Fruit fly (Drosophila melanogaster): ENCODE data around the gene TfIIFalpha.
A peak's percentile ranks its signal among the peaks of the same experiment; 100 is the strongest.

The TfIIFalpha gene

dm6 chr3R:6416242-6416641, 36.0 kb downstream of the TfIIFalpha start (continued):
- no peak for TF ChIP-seq CG7271 (tag; optimal IDR thresholded peaks at IDR 0.05)
- TF ChIP-seq chm (GFP tag; IDR thresholded peaks at IDR 0.05) = peak; percentile 86
- TF ChIP-seq da (GFP tag; optimal IDR thresholded peaks at IDR 0.05) = no peak
- peak; percentile 74 for TF ChIP-seq CG9727 (GFP tag; optimal IDR thresholded peaks at IDR 0.05)
- TF ChIP-seq CG10274 (GFP tag; optimal IDR thresholded peaks at IDR 0.05) = peak; percentile 36
- TF ChIP-seq tap (tag; optimal IDR thresholded peaks at IDR 0.05) = peak; percentile 36
- no peak for TF ChIP-seq CG31388 (GFP tag; optimal IDR thresholded peaks at IDR 0.05)
- TF ChIP-seq grn (GFP tag; optimal IDR thresholded peaks at IDR 0.05) = no peak
- TF ChIP-seq Sry-δ (GFP tag; optimal IDR thresholded peaks at IDR 0.05) = peak; percentile 10
- TF ChIP-seq fu2 (GFP tag; optimal IDR thresholded peaks at IDR 0.05) = peak; percentile 41
- peak; percentile 85 for TF ChIP-seq dmrt99B (tag; optimal IDR thresholded peaks at IDR 0.05)
- TF ChIP-seq ara (GFP tag; IDR thresholded peaks at IDR 0.05) = peak; percentile 70; the same call in 1 of the 2 replicates
- peak; percentile 83 for TF ChIP-seq Atf6 (GFP tag; IDR thresholded peaks at IDR 0.05)
- no peak for TF ChIP-seq usp (GFP tag; optimal IDR thresholded peaks at IDR 0.05)
- TF ChIP-seq z (GFP tag; IDR thresholded peaks at IDR 0.05) = 0 out of 3 replicates have a peak, but pooled peaks have one; percentile 19
- TF ChIP-seq grau (tag; optimal IDR thresholded peaks at IDR 0.05) = peak; percentile 78
- no peak for TF ChIP-seq CG4328 (GFP tag; optimal IDR thresholded peaks at IDR 0.05)
- TF ChIP-seq CG4854 (GFP tag; optimal IDR thresholded peaks at IDR 0.05) = peak; percentile 53
- TF ChIP-seq Mrtf (GFP tag; IDR thresholded peaks at IDR 0.05) = peak; percentile 88
- peak; percentile 47 for TF ChIP-seq luna (GFP tag; optimal IDR thresholded peaks at IDR 0.05)
- peak; percentile 25 for TF ChIP-seq CG5245 (GFP tag; optimal IDR thresholded peaks at IDR 0.05)
- TF ChIP-seq hbn (GFP tag; IDR thresholded peaks at IDR 0.05; ENCODE audit: partially characterized antibody) = no peak
- TF ChIP-seq CG18619 (GFP tag; optimal IDR thresholded peaks at IDR 0.05) = peak; percentile 75
- peak; percentile 10 for TF ChIP-seq Abd-B (GFP tag; optimal IDR thresholded peaks at IDR 0.05)
- peak; percentile 49 for TF ChIP-seq Adf1 (GFP tag; IDR thresholded peaks at IDR 0.05)
- no peak for TF ChIP-seq Bgb (GFP tag; IDR thresholded peaks at IDR 0.05; ENCODE audit: partially characterized antibody)
- TF ChIP-seq CG4617 (GFP tag; optimal IDR thresholded peaks at IDR 0.05; ENCODE audit: borderline replicate concordance) = no peak
- TF ChIP-seq CG11398 (GFP tag; optimal IDR thresholded peaks at IDR 0.05) = peak; percentile 50
- TF ChIP-seq CG5180 (GFP tag; optimal IDR thresholded peaks at IDR 0.05) = peak; percentile 37
- no peak for TF ChIP-seq lbe (GFP tag; optimal IDR thresholded peaks at IDR 0.05)
- TF ChIP-seq hb (GFP tag; IDR thresholded peaks at IDR 0.05; ENCODE audit: partially characterized antibody) = no peak
- TF ChIP-seq zfh1 (GFP tag; IDR thresholded peaks at IDR 0.05) = peak; percentile 81
- no peak for TF ChIP-seq CG7963 (GFP tag; IDR thresholded peaks at IDR 0.05; ENCODE audit: partially characterized antibody)
- peak; percentile 88 for TF ChIP-seq sob (GFP tag; IDR thresholded peaks at IDR 0.05)
- TF ChIP-seq slp2 (GFP tag; optimal IDR thresholded peaks at IDR 0.05) = peak; percentile 74
- TF ChIP-seq Mad (GFP tag; optimal IDR thresholded peaks at IDR 0.05) = peak; percentile 63
- no peak for TF ChIP-seq insv (GFP tag; optimal IDR thresholded peaks at IDR 0.05)
- peak; percentile 68; the same call in 1 of the 3 replicates for TF ChIP-seq CG2889 (GFP tag; IDR thresholded peaks at IDR 0.05)
- no peak for TF ChIP-seq hkb (optimal IDR thresholded peaks at IDR 0.05)
- peak; percentile 84 for TF ChIP-seq hkb (GFP tag; IDR thresholded peaks at IDR 0.05)
- peak; percentile 30 for TF ChIP-seq btn (GFP tag; optimal IDR thresholded peaks at IDR 0.05)
- TF ChIP-seq Deaf1 (tag; optimal IDR thresholded peaks at IDR 0.05) = peak; percentile 61
- peak; percentile 10 for TF ChIP-seq CG8359 (GFP tag; optimal IDR thresholded peaks at IDR 0.05; ENCODE audit: borderline replicate concordance)
- TF ChIP-seq HLH54F (GFP tag; optimal IDR thresholded peaks at IDR 0.05) = peak; percentile 81
- TF ChIP-seq her (GFP tag; optimal IDR thresholded peaks at IDR 0.05) = peak; percentile 76
- TF ChIP-seq CG2116 (GFP tag; optimal IDR thresholded peaks at IDR 0.05) = peak; percentile 30
- TF ChIP-seq CG7357 (GFP tag; IDR thresholded peaks at IDR 0.05) = peak; percentile 79
- TF ChIP-seq so (GFP tag; IDR thresholded peaks at IDR 0.05) = peak; percentile 66; the same call in 1 of the 3 replicates
- TF ChIP-seq CG18764 (GFP tag; optimal IDR thresholded peaks at IDR 0.05) = peak; percentile 48
- TF ChIP-seq CG10565 (GFP tag; optimal IDR thresholded peaks at IDR 0.05) = no peak
- peak; percentile 79 for TF ChIP-seq bcd (GFP tag; optimal IDR thresholded peaks at IDR 0.05)
- TF ChIP-seq CG18476 (GFP tag; optimal IDR thresholded peaks at IDR 0.05) = peak; percentile 57

All from whole organism, embryonic.